Fruit fly (Drosophila melanogaster) whole organism, embryonic: ENCODE results near the gene CG11164.

Source experiments
- Asciz ChIP-seq: fragments of 200-800 bp; sonication (Bioruptor generic); optimal IDR thresholded peaks from 2 replicates; lab custom pipeline; 2017; ENCODE audit warnings: missing biosample characterization, mild to moderate bottlenecking, missing genetic modification characterization, missing genetic modification reagents
- CG11085 ChIP-seq: fragments of 200-800 bp; sonication (Bioruptor generic); IDR thresholded peaks from 2 replicates; pipeline ENCODE4 v1.3.6; 2022; ENCODE audit warnings: missing biosample characterization, missing genetic modification characterization
- CG12659 ChIP-seq: fragments of 200-800 bp; sonication (Bioruptor generic); optimal IDR thresholded peaks from 3 replicates; lab custom pipeline; 2017; ENCODE audit warnings: mild to moderate bottlenecking, missing biosample characterization, missing genetic modification reagents, missing genetic modification characterization
- CG12744 ChIP-seq: fragments of 200-800 bp; sonication (Bioruptor generic); optimal IDR thresholded peaks from 2 replicates; lab custom pipeline; 2016; ENCODE audit warnings: missing biosample characterization, missing genetic modification characterization
- CG1647 ChIP-seq: fragments of 200-800 bp; sonication (Bioruptor generic); optimal IDR thresholded peaks from 3 replicates; lab custom pipeline; 2016; ENCODE audit warnings: missing biosample characterization, missing genetic modification characterization
- CG1792 ChIP-seq: fragments of 200-800 bp; sonication (Bioruptor generic); optimal IDR thresholded peaks from 2 replicates; lab custom pipeline; 2016; ENCODE audit warnings: missing biosample characterization, missing genetic modification characterization
- CG2202 ChIP-seq: fragments of 200-800 bp; sonication (Bioruptor generic); optimal IDR thresholded peaks from 2 replicates; lab custom pipeline; 2018; ENCODE audit warnings: missing biosample characterization, mild to moderate bottlenecking, missing genetic modification characterization
- CG3838 ChIP-seq: fragments of 200-800 bp; sonication (Bioruptor generic); optimal IDR thresholded peaks from 3 replicates; lab custom pipeline; 2016; ENCODE audit warnings: missing biosample characterization, missing genetic modification characterization
- CG6272 ChIP-seq: fragments of 200-800 bp; sonication (Bioruptor generic); IDR thresholded peaks from 2 replicates; pipeline ENCODE4 v1.3.6; 2022; ENCODE audit warnings: missing biosample characterization, missing genetic modification characterization
- CG8290 ChIP-seq, 3 experiments: fragments of 200-800 bp; sonication (Bioruptor generic); optimal IDR thresholded peaks; 2 replicates each; lab custom pipeline; 2016 to 2019; ENCODE audit warnings: missing biosample characterization in 3 of 3, missing genetic modification characterization in 3 of 3, mild to moderate bottlenecking in 2 of 3, moderate library complexity in 1 of 3
- CG9817 ChIP-seq: fragments of 200-800 bp; sonication (Bioruptor generic); optimal IDR thresholded peaks from 2 replicates; lab custom pipeline; 2018; ENCODE audit warnings: missing biosample characterization, mild to moderate bottlenecking, missing genetic modification characterization, moderate library complexity
- D19B ChIP-seq: fragments of 200-800 bp; sonication (Bioruptor generic); optimal IDR thresholded peaks from 2 replicates; lab custom pipeline; 2017; ENCODE audit warnings: missing biosample characterization, mild to moderate bottlenecking, missing genetic modification characterization
- Fer1 ChIP-seq: fragments of 200-800 bp; sonication (Bioruptor generic); optimal IDR thresholded peaks from 2 replicates; lab custom pipeline; 2017; ENCODE audit warnings: missing biosample characterization, mild to moderate bottlenecking, missing genetic modification characterization
- HmgZ ChIP-seq: fragments of 200-800 bp; sonication (Bioruptor generic); optimal IDR thresholded peaks from 2 replicates; lab custom pipeline; 2018; ENCODE audit warnings: missing biosample characterization, mild to moderate bottlenecking, missing genetic modification characterization
- Hmx ChIP-seq: fragments of 200-800 bp; sonication (Bioruptor generic); optimal IDR thresholded peaks from 2 replicates; lab custom pipeline; 2016; ENCODE audit warnings: missing biosample characterization, missing genetic modification characterization
- Lim3 ChIP-seq: fragments of 200-800 bp; sonication (Bioruptor generic); IDR thresholded peaks from 2 replicates; pipeline ENCODE4 v1.3.6; 2022; ENCODE audit warnings: missing biosample characterization, missing genetic modification characterization
- Meics ChIP-seq: fragments of 200-800 bp; sonication (Bioruptor generic); optimal IDR thresholded peaks from 2 replicates; lab custom pipeline; 2017; ENCODE audit warnings: missing biosample characterization, mild to moderate bottlenecking, missing genetic modification characterization
- Oaz ChIP-seq: fragments of 200-800 bp; sonication (Bioruptor generic); IDR thresholded peaks from 2 replicates; pipeline ENCODE4 v1.3.6; 2022; ENCODE audit warnings: missing biosample characterization, missing genetic modification characterization
- Opbp ChIP-seq: fragments of 200-800 bp; sonication (Bioruptor generic); IDR thresholded peaks from 3 replicates; pipeline ENCODE4 v1.3.6; 2022; ENCODE audit warnings: missing biosample characterization, missing genetic modification characterization; ENCODE audit not compliant: partially characterized antibody
- Poxn ChIP-seq: fragments of 200-800 bp; sonication (Bioruptor generic); IDR thresholded peaks from 2 replicates; pipeline ENCODE4 v1.3.6; 2022; ENCODE audit warnings: missing biosample characterization, missing genetic modification characterization
- Rx ChIP-seq: fragments of 200-800 bp; sonication (Bioruptor generic); IDR thresholded peaks from 2 replicates; pipeline ENCODE4 v1.3.6; 2022; ENCODE audit warnings: missing biosample characterization, missing genetic modification characterization
- Scr ChIP-seq: fragments of 200-800 bp; sonication (Bioruptor generic); IDR thresholded peaks from 2 replicates; pipeline ENCODE4 v1.3.6; 2022; ENCODE audit warnings: missing biosample characterization, missing genetic modification characterization; ENCODE audit not compliant: partially characterized antibody
- Vsx1 ChIP-seq: fragments of 200-800 bp; sonication (Bioruptor generic); optimal IDR thresholded peaks from 2 replicates; lab custom pipeline; 2017; ENCODE audit warnings: missing biosample characterization, mild to moderate bottlenecking, missing genetic modification characterization, missing genetic modification reagents
- ap ChIP-seq: fragments of 200-800 bp; sonication (Bioruptor generic); IDR thresholded peaks from 2 replicates; pipeline ENCODE4 v1.3.6; 2022; ENCODE audit warnings: missing biosample characterization, missing genetic modification characterization
- ase ChIP-seq: fragments of 200-800 bp; sonication (Bioruptor generic); IDR thresholded peaks from 3 replicates; pipeline ENCODE4 v1.3.6; 2022; ENCODE audit warnings: missing biosample characterization, missing genetic modification characterization
- ash1 ChIP-seq: fragments of 200-800 bp; sonication (Bioruptor generic); optimal IDR thresholded peaks from 2 replicates; lab custom pipeline; 2018; ENCODE audit warnings: missing biosample characterization, mild to moderate bottlenecking, missing genetic modification characterization
- bsh ChIP-seq, 2 experiments: fragments of 200-800 bp; sonication (Bioruptor generic); optimal IDR thresholded peaks; 2 replicates each; lab custom pipeline; 2017 to 2018; ENCODE audit warnings: mild to moderate bottlenecking in 2 of 2, missing biosample characterization in 2 of 2, missing genetic modification characterization in 2 of 2, moderate library complexity in 1 of 2
- ci ChIP-seq: fragments of 200-800 bp; sonication (Bioruptor generic); IDR thresholded peaks from 3 replicates; pipeline ENCODE4 v1.3.6; 2022; ENCODE audit warnings: missing biosample characterization, missing genetic modification characterization
- emc ChIP-seq: fragments of 200-800 bp; sonication (Bioruptor generic); optimal IDR thresholded peaks from 2 replicates; lab custom pipeline; 2016; ENCODE audit warnings: missing biosample characterization, missing genetic modification characterization
- en ChIP-seq: fragments of 200-800 bp; sonication (Bioruptor generic); optimal IDR thresholded peaks from 2 replicates; lab custom pipeline; 2016; ENCODE audit warnings: missing biosample characterization, missing genetic modification characterization
- eyg ChIP-seq: fragments of 200-800 bp; sonication (Bioruptor generic); optimal IDR thresholded peaks from 3 replicates; lab custom pipeline; 2016; ENCODE audit warnings: missing biosample characterization, missing genetic modification characterization
- gcm2 ChIP-seq: fragments of 200-800 bp; sonication (Bioruptor generic); optimal IDR thresholded peaks from 2 replicates; lab custom pipeline; 2016; ENCODE audit warnings: missing biosample characterization, missing genetic modification characterization
- gfzf ChIP-seq: fragments of 200-800 bp; sonication (Bioruptor generic); optimal IDR thresholded peaks from 2 replicates; lab custom pipeline; 2016; ENCODE audit warnings: missing biosample characterization, mild to moderate bottlenecking, missing genetic modification characterization, moderate library complexity
- gsb-n ChIP-seq: fragments of 200-800 bp; sonication (Bioruptor generic); optimal IDR thresholded peaks from 3 replicates; lab custom pipeline; 2018; ENCODE audit warnings: missing biosample characterization, mild to moderate bottlenecking, missing genetic modification characterization
- insv ChIP-seq, 2 experiments: fragments of 200-800 bp; sonication (Bioruptor generic); optimal IDR thresholded peaks; 3 replicates each; lab custom pipeline; 2016 to 2018; ENCODE audit warnings: missing biosample characterization in 2 of 2, missing genetic modification characterization in 2 of 2
- lmd ChIP-seq: fragments of 200-800 bp; sonication (Bioruptor generic); IDR thresholded peaks from 2 replicates; pipeline ENCODE4 v1.3.6; 2022; ENCODE audit warnings: missing biosample characterization, missing genetic modification characterization
- lov ChIP-seq, 2 experiments: fragments of 200-800 bp in 1 of 2; fragments of >200 bp in 1 of 2; sonication (Bioruptor generic) in 1 of 2; IDR thresholded peaks in 1 of 2; optimal IDR thresholded peaks in 1 of 2; 2 replicates in 1 of 2; 3 replicates in 1 of 2; pipeline versions ENCODE4 v1.3.6 to Lab custom; 2017 to 2022; ENCODE audit warnings: missing biosample characterization in 1 of 2, missing genetic modification characterization in 1 of 2
- otp ChIP-seq: fragments of 200-800 bp; sonication (Bioruptor generic); IDR thresholded peaks from 3 replicates; pipeline ENCODE4, ENCODE4 v1.3.6; 2022; ENCODE audit warnings: missing biosample characterization, missing genetic modification characterization
- pb ChIP-seq: fragments of 200-800 bp; sonication (Bioruptor generic); optimal IDR thresholded peaks from 3 replicates; lab custom pipeline; 2016; ENCODE audit warnings: missing biosample characterization, missing genetic modification characterization
- repo ChIP-seq: fragments of 200-800 bp; sonication (Bioruptor generic); optimal IDR thresholded peaks from 2 replicates; lab custom pipeline; 2016; ENCODE audit warnings: missing biosample characterization, missing genetic modification characterization
- seq ChIP-seq: fragments of 200-800 bp; sonication (Bioruptor generic); IDR thresholded peaks from 2 replicates; pipeline ENCODE4 v1.3.6; 2022; ENCODE audit warnings: missing biosample characterization, missing genetic modification characterization
- sima ChIP-seq: fragments of 200-800 bp; sonication (Bioruptor generic); optimal IDR thresholded peaks from 2 replicates; lab custom pipeline; 2016; ENCODE audit warnings: missing biosample characterization, missing genetic modification characterization
- sob ChIP-seq: fragments of 200-800 bp; sonication (Bioruptor generic); IDR thresholded peaks from 2 replicates; pipeline ENCODE4 v1.3.6; 2022; ENCODE audit warnings: missing biosample characterization, missing genetic modification characterization
- tll ChIP-seq, 2 experiments: fragments of 200-800 bp in 1 of 2; fragments of >200 bp in 1 of 2; sonication (Bioruptor generic) in 1 of 2; optimal IDR thresholded peaks; 2 replicates each; lab custom pipeline; 2017 to 2019; ENCODE audit warnings: missing biosample characterization in 2 of 2, missing genetic modification characterization in 2 of 2, mild to moderate bottlenecking in 1 of 2, moderate library complexity in 1 of 2
- tna ChIP-seq: fragments of 200-800 bp; sonication (Bioruptor generic); IDR thresholded peaks from 2 replicates; pipeline ENCODE4 v1.3.6; 2022; ENCODE audit warnings: missing biosample characterization, missing genetic modification characterization; ENCODE audit not compliant: partially characterized antibody
- tx ChIP-seq: fragments of 200-800 bp; sonication (Bioruptor generic); optimal IDR thresholded peaks from 2 replicates; lab custom pipeline; 2016; ENCODE audit warnings: missing biosample characterization, missing genetic modification characterization
- unc-4 ChIP-seq: fragments of 200-800 bp; sonication (Bioruptor generic); IDR thresholded peaks from 2 replicates; pipeline ENCODE4 v1.3.6; 2022; ENCODE audit warnings: missing biosample characterization, missing genetic modification characterization; ENCODE audit not compliant: partially characterized antibody
- zen ChIP-seq: fragments of 200-800 bp; sonication (Bioruptor generic); optimal IDR thresholded peaks from 3 replicates; lab custom pipeline; 2018; ENCODE audit warnings: missing biosample characterization, mild to moderate bottlenecking, missing genetic modification characterization, moderate library complexity

CG11164 gene

DNA sequence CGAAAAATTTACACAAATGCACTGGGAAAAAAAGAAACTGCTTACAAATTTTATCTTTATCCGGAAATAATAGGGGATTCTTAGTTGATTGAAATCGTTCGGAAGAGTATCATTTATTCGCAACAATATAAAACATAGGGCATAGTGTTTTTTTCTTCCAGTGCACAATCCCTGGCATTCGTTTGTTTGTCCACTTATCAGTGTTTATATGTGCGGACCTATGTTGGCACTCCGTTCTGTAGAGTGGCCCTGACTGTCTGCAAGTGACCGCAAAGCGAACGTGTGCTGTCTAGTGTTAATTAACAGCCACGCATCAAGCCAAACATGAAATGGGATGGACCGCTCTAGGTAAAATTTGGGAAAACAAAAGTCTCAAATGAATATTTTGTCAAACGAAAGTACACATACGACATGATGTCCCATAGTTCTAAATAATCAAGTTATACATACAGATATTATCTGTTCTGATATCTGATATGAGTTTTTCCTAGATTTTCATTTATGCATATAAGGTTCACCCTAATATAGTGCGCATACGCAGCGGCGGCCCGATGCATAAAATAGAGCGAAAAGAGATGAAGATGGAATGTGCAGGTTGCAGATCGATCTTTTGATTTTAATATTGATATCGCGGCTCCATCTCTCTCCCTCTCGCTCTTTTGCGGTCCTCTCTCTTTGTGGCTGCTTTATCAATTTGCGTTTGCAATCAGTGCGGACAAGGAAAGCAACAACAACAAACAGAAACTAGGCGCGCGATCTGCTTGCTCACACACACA, 26.5 kb upstream of the CG11164 start (continued):
- peak; percentile 96 for TF ChIP-seq lmd (GFP tag; lab: Robert Waterston, UW)
- peak; percentile 82 for TF ChIP-seq sima (GFP tag; lab: Kevin White, UChicago)
- peak; percentile 88 for TF ChIP-seq Rx
- peak; percentile 94 for TF ChIP-seq CG1647 (GFP tag; lab: Kevin White, UChicago)
- peak; percentile 81 for TF ChIP-seq CG2202 (tag; lab: Kevin White, UChicago)
- peak; percentile 83 for TF ChIP-seq Poxn (GFP tag; lab: Robert Waterston, UW)
- TF ChIP-seq tx (GFP tag; lab: Kevin White, UChicago): peak; percentile 94
- TF ChIP-seq HmgZ (tag; lab: Kevin White, UChicago): peak; percentile 95
- peak; percentile 94 for TF ChIP-seq repo (GFP tag; lab: Kevin White, UChicago)
- peak; percentile 86 for TF ChIP-seq CG6272 (GFP tag; lab: Robert Waterston, UW)
- peak; percentile 7 for TF ChIP-seq ash1 (GFP tag; lab: Kevin White, UChicago)
- no peak for TF ChIP-seq Scr
- TF ChIP-seq Opbp (GFP tag; lab: Robert Waterston, UW): no peak
- TF ChIP-seq zen (tag; lab: Kevin White, UChicago): peak; percentile 84
- peak; percentile 89 for TF ChIP-seq CG11085 (GFP tag; lab: Robert Waterston, UW)
- TF ChIP-seq lov (optimal IDR thresholded peaks at IDR 0.05; lab: Kevin White, UChicago): no peak
- peak; percentile 88 for TF ChIP-seq lov (GFP tag; IDR thresholded peaks at IDR 0.05; lab: Robert Waterston, UW)
- TF ChIP-seq Meics (GFP tag; lab: Kevin White, UChicago): peak; percentile 94
- peak; percentile 88 for TF ChIP-seq Oaz (GFP tag; lab: Robert Waterston, UW)
- TF ChIP-seq CG12744 (GFP tag; lab: Kevin White, UChicago): peak; percentile 93
- peak; percentile 95 for TF ChIP-seq pb (GFP tag; lab: Kevin White, UChicago)
- TF ChIP-seq D19B (GFP tag; lab: Kevin White, UChicago): peak; percentile 87
- TF ChIP-seq Hmx (GFP tag; lab: Kevin White, UChicago): peak; percentile 87
- TF ChIP-seq tna: no peak
- TF ChIP-seq tll (GFP tag; optimal IDR thresholded peaks at IDR 0.05; lab: Kevin White, UChicago): no peak
- TF ChIP-seq CG8290 (GFP tag; optimal IDR thresholded peaks at IDR 0.05; lab: Kevin White, UChicago): peak; percentile 64
- peak in 1 of 2 experiments; percentile 94 for TF ChIP-seq CG8290 (tag; optimal IDR thresholded peaks at IDR 0.05; lab: Kevin White, UChicago)
- TF ChIP-seq gfzf (GFP tag; lab: Kevin White, UChicago): no peak
- peak; percentile 93 for TF ChIP-seq CG9817
- peak; percentile 89 for TF ChIP-seq ase (GFP tag; lab: Robert Waterston, UW)
- peak; percentile 90 for TF ChIP-seq ap (GFP tag; lab: Robert Waterston, UW)
- TF ChIP-seq otp (GFP tag; lab: Robert Waterston, UW): peak; percentile 85; the same call in 2 of the 3 replicates
- TF ChIP-seq emc (GFP tag; lab: Kevin White, UChicago): peak; percentile 94
- TF ChIP-seq en: peak; percentile 95
- TF ChIP-seq ci (GFP tag; lab: Robert Waterston, UW): peak; percentile 96
- peak; percentile 92 for TF ChIP-seq CG1792 (GFP tag; lab: Kevin White, UChicago)
- TF ChIP-seq seq (GFP tag; lab: Robert Waterston, UW): peak; percentile 88
- peak; percentile 94 for TF ChIP-seq sob (GFP tag; lab: Robert Waterston, UW)
- no peak for TF ChIP-seq unc-4
- peak; percentile 96 for TF ChIP-seq CG12659
- peak; percentile 78 to 91 for TF ChIP-seq bsh (GFP tag; optimal IDR thresholded peaks at IDR 0.05; lab: Kevin White, UChicago)
- peak; percentile 90 for TF ChIP-seq eyg (GFP tag; lab: Kevin White, UChicago)
- peak in 1 of 2 experiments; percentile 47 for TF ChIP-seq insv (GFP tag; optimal IDR thresholded peaks at IDR 0.05; lab: Kevin White, UChicago)
- peak; percentile 94 for TF ChIP-seq gcm2 (GFP tag; lab: Kevin White, UChicago)
- peak; percentile 92 for TF ChIP-seq Fer1 (GFP tag; lab: Kevin White, UChicago)
- peak; percentile 88 for TF ChIP-seq Asciz (GFP tag; lab: Kevin White, UChicago)
- peak; percentile 89 for TF ChIP-seq CG3838
- TF ChIP-seq Lim3 (GFP tag; lab: Robert Waterston, UW): peak; percentile 77; the same call in 1 of the 2 replicates
- peak; percentile 82 for TF ChIP-seq Vsx1 (GFP tag; lab: Kevin White, UChicago)
- peak; percentile 69 for TF ChIP-seq gsb-n (tag; lab: Kevin White, UChicago)
